Fruit fly (Drosophila melanogaster): ENCODE data around the gene CG11151.

Gene CG11151

DNA sequence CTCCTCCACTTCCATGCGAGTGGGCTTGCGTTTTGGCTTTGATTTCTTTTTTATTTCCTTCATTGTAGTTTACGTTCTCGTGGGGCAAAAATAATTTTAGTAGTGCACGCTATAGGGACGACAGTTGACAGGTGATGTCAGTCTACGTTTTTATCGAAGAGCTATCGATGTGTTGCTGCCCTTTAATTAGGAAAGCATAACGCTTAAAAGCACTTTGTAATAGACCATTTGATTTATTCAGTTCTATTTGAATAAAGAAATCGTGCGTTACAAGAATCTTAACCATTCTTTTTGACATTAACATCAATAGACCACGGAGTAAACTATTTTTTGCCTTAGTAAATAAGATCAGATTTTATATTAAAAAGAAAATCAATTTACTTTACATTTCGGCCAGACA lies 51.5 kb downstream of the CG11151 start, which contains the start of gene CG10993:
Gene CG10993 (minus strand): TSS at position 101 of the 400 bp plus-strand sequence.
- no peak for TF ChIP-seq Vsx1 (GFP tag; optimal IDR thresholded peaks at IDR 0.05)
- TF ChIP-seq pita (GFP tag; optimal IDR thresholded peaks at IDR 0.05), result no peak
- TF ChIP-seq nom (GFP tag; optimal IDR thresholded peaks at IDR 0.05), result no peak
- TF ChIP-seq CG30020 (tag; optimal IDR thresholded peaks at IDR 0.05), result no peak
- TF ChIP-seq bowl (GFP tag; IDR thresholded peaks at IDR 0.05), result no peak
- no peak for TF ChIP-seq Atf6 (GFP tag; IDR thresholded peaks at IDR 0.05)
- no peak for TF ChIP-seq sqz (GFP tag; optimal IDR thresholded peaks at IDR 0.05)
- no peak for TF ChIP-seq CG10565 (GFP tag; optimal IDR thresholded peaks at IDR 0.05)
- no peak for TF ChIP-seq TFAM (GFP tag; optimal IDR thresholded peaks at IDR 0.05)
- no peak for TF ChIP-seq unpg (GFP tag; optimal IDR thresholded peaks at IDR 0.05)
- no peak for TF ChIP-seq h (optimal IDR thresholded peaks at IDR 0.05)
- no peak for TF ChIP-seq ro (GFP tag; IDR thresholded peaks at IDR 0.05)
- no peak for TF ChIP-seq pum (GFP tag; optimal IDR thresholded peaks at IDR 0.05)
